Worm (Caenorhabditis elegans): ENCODE data around the gene F08G2.4.
"Not testable (repeated sequence)": the region's sequence is repeated elsewhere in the genome, so short reads cannot be mapped to it uniquely, and the experiment has no call there.

F08G2.4 gene

DNA sequence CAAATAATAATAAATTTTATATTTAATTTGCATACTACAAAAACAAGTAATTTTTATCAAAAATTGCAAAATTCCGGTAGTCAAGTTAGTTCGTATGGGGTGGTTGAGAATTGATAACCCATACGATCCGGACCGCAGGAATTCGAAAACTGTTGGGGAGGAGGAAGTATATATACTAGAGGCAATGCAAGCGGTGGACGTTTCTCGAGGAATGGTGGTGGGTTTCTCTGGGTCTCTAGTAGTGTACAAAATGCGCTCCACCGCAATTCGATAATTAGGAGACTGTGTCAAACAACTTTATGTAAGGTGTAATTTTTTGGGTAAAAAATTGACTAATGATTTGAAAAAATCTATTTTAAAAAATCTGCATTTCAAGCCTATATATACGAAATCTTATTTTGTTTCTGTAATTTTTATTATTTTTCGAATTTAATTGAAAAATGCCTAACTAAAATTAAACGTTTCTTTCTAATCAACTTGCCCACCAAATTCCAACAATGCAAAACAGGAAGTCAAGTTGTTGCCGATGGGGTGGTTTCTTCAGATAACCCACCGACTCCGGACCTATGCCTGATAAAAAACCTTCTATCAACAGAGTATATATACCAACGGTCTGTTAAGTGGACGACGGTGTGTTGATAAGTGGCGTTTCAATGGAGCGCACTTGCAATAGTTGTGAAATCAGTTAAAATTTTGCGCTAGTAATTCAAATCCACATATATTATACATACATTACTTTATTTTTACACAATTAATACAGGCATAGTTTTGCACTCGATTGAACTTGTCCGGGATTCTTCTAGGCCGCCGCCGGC lies 4.2 kb downstream of the F08G2.4 start:
- TF ChIP-seq ref-1 (GFP tag; conservative IDR thresholded peaks at IDR 0.05) (peak; percentile 74), T22C8.4 (GFP tag; IDR thresholded peaks at IDR 0.05) (peak; percentile 83), ztf-29 (GFP tag; IDR thresholded peaks at IDR 0.05) (peak; percentile 79), klf-2 (GFP tag; conservative IDR thresholded peaks at IDR 0.05) (peak; percentile 84), tab-1 (GFP tag; IDR thresholded peaks at IDR 0.05) (peak; percentile 90), cog-1 (tag; optimal IDR thresholded peaks at IDR 0.05) (peak; percentile 73), med-1 (GFP tag; optimal IDR thresholded peaks at IDR 0.05; ENCODE audit: insufficient read depth) (peak; percentile 31), flt-1 (GFP tag; IDR thresholded peaks at IDR 0.05) (peak; percentile 92), ztf-23 (GFP tag; IDR thresholded peaks at IDR 0.05) (peak; percentile 91)

DNA sequence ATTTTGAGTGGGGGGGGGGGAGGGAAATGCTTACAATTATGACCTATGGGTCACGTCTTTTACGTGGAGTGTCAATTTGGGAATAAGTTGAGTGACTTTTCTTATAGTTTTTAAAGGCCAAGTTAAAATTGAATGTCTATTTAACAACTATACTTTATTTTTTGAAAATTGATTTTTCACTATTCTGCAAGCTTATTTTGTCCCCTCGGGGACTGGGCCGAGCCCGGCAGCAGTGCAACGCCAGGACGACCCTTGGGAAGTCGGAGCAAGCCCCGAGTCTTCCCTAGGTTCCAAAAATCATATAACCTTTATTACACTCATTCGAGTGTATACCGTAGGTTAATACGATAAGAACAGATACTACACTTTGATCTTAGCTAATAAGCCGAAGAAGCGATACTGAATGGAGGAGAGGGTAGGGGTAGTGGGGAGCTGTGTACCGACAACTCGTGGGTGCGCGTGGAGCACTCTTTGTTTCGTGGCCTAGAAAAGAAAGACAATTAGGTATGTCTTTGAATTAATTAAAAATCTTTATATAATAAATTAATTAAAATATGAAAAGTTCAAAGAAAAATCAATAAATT lies 5.4 kb downstream of the F08G2.4 start, which contains the start of gene ins-37:
Gene ins-37 (minus strand): TSS at position 384 of the 584 bp plus-strand sequence.
- TF ChIP-seq ref-1 (GFP tag; conservative IDR thresholded peaks at IDR 0.05); T22C8.4 (GFP tag; IDR thresholded peaks at IDR 0.05); med-1 (GFP tag; optimal IDR thresholded peaks at IDR 0.05; ENCODE audit: insufficient read depth): not testable (repeated sequence)

DNA sequence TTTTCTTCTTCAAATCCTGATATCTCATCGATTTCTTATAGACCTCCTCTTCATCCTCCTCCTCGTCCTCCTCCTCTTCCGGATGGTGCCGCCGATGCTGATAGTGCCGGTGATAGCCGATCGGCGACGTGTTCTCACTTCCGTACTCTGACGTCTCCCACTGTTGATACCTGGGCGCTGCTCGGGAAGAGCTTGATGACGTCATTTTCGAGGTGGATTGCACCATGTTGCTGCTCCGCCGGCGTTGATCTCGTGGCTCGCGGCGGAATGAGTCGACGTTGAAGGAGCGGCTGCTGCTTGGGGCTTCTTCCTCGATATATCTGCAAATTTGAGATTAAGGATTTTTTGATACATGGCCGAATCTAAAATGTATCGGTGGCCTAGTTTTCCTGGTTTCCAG lies 8.0 kb downstream of the F08G2.4 start:
- TF ChIP-seq ref-1 (GFP tag; conservative IDR thresholded peaks at IDR 0.05), result no peak

DNA sequence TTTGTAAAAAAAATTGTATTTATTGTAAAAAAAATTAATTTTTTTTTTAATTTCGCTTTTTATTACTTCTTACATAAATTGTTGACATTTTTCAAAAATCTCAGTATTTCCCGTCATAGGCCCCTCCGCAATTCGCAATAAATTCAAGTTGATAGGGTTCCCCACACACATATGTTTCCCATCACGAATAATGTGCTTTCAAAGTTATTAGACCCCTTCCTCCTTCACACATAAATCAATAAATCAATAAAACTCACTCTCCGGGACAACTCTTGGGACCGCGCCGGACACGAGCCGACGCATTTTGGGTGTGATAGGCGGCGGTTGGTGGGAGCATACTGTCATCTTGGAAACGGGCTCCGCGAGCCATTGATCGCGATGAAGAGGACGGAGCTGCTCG lies 9.1 kb downstream of the F08G2.4 start:
- TF ChIP-seq med-1 (GFP tag; optimal IDR thresholded peaks at IDR 0.05; ENCODE audit: insufficient read depth) (no peak), flt-1 (GFP tag; IDR thresholded peaks at IDR 0.05) (no peak)

DNA sequence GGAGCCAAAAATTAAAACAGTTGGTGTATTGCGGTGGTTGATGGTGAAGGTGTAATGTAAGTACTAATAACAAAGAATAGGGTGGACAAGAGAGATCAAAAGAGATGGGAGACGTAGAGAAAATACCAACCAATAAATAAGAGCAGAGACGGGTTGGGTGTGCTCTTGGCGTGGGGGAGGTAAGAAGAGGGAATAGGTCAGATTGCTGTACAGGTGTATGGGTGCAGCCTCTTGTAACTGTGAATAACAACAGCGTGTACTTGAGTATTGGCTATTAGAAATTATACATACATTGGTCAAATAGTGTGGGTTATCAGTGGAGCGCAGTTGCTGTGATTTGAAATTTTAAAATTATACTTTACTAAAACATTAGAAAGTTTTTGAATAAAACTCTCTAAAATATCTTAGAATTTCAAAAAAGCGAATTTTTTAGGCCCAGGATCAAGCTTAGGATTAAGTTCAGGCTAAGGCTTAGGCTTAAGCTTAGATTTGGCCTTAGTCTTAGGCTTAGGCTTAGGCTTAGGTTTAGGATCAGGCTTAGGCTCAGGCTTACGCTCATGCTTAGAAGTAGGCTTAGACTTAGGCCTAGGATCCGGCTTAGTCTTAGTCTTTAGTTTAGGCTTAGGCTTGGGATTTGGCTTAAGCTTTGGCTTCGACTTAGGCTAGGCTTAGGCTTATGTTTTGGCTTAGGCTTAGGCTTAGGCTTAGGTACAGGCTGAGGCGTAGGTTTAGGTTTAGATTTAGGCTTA lies 10.9 kb downstream of the F08G2.4 start, which contains the start of gene F08G2.7:
Gene F08G2.7 (minus strand): TSS at position 51 of the 749 bp plus-strand sequence.
- no peak for TF ChIP-seq ref-1 (GFP tag; conservative IDR thresholded peaks at IDR 0.05)
- peak; percentile 29; the same call in 1 of the 2 replicates for TF ChIP-seq ztf-29 (GFP tag; IDR thresholded peaks at IDR 0.05)

DNA sequence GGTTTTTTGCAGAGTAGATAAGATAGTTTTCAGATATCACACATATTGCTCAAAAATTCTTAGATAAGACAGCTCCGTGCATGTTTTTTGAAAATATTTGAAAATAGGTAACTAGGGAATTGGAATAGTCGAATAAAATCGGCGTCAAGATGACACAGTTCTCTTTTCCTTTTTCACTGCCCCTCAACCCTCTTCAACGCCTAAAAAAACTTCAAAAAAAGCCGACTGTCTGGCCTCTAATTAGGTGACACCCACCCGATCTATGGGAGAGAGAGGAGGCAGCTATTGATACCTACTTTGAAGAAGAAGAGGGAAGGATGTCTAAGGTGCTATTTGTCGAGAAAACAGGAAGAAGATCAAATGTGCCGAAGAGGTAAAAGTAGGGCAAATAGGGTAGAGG lies 11.9 kb downstream of the F08G2.4 start:
- TF ChIP-seq cog-1 (tag; optimal IDR thresholded peaks at IDR 0.05) (no peak), ztf-23 (GFP tag; IDR thresholded peaks at IDR 0.05) (no peak), flt-1 (GFP tag; IDR thresholded peaks at IDR 0.05) (no peak), klf-2 (GFP tag; conservative IDR thresholded peaks at IDR 0.05) (no peak), ztf-29 (GFP tag; IDR thresholded peaks at IDR 0.05) (no peak), tab-1 (GFP tag; IDR thresholded peaks at IDR 0.05) (no peak), T22C8.4 (GFP tag; IDR thresholded peaks at IDR 0.05) (no peak), med-1 (GFP tag; optimal IDR thresholded peaks at IDR 0.05; ENCODE audit: insufficient read depth) (no peak), ref-1 (GFP tag; conservative IDR thresholded peaks at IDR 0.05) (no peak)

DNA sequence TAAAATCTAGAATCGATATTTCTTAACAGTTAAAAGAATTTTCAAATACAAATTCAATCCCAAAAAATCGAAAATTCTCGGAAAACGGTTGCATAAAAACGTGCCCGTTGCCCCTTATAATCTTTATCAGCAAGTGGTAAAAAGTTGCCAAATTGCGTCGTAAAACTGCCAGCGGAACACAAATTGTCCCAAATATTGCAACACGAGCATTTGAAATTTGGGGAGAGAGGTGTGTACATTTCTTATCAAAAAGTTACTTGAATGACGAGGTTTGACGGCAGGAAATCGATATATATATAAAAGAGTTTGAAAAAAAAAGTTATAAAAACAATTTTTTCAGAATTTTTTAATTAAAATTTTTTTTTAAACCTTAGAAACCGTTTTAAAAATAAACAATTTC lies 15.6 kb downstream of the F08G2.4 start:
- no peak for TF ChIP-seq cog-1 (tag; optimal IDR thresholded peaks at IDR 0.05)
- TF ChIP-seq tab-1 (GFP tag; IDR thresholded peaks at IDR 0.05), result no peak
- TF ChIP-seq ref-1 (GFP tag; conservative IDR thresholded peaks at IDR 0.05), result no peak
- TF ChIP-seq klf-2 (GFP tag; conservative IDR thresholded peaks at IDR 0.05), result no peak
- TF ChIP-seq ztf-29 (GFP tag; IDR thresholded peaks at IDR 0.05), result no peak
- no peak for TF ChIP-seq med-1 (GFP tag; optimal IDR thresholded peaks at IDR 0.05; ENCODE audit: insufficient read depth)

DNA sequence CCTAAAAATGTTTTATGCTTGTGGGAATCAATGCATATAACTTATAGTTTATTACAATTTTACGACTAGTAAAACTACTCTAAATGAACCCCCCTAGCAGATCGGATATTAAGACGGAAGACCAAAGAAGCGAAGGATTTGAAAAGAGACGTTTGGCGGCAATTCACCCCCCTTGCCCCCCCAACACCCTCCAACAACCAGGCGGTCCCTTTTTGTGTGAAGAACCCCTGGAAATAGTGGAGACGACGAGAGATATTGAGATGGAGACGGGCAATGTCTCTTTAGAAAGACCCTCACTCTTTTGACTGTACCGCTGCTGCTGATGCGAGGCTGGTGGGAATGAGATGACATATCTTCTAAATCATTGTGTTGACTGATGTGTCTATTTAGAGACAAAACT lies 17.0 kb downstream of the F08G2.4 start:
- TF ChIP-seq ref-1 (GFP tag; conservative IDR thresholded peaks at IDR 0.05) (no peak), tab-1 (GFP tag; IDR thresholded peaks at IDR 0.05) (no peak), cog-1 (tag; optimal IDR thresholded peaks at IDR 0.05) (peak; percentile 0), flt-1 (GFP tag; IDR thresholded peaks at IDR 0.05) (no peak), ztf-23 (GFP tag; IDR thresholded peaks at IDR 0.05) (0 out of 2 replicates have a peak, but pooled peaks have one; percentile 57)

DNA sequence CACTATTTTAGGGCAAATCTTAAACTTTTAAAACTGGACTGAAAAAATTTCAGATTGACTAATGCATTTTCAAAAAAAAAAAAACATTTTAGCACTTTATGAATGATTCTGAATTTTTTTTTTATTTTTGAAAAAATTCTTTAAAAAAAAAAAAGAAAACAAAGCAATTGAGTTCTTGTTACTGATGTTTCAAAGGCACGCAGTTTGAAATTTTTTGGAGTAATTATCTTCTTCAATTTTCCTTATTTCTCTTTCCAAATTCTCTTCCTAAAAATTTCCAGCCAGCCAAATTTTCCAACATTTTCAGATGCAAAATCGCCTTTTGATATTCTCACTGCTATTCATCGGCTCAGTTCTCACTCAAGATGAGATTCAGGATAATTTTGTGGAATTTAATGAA lies 21.6 kb downstream of the F08G2.4 start, which contains the start of gene F08G2.8:
Gene F08G2.8 (plus strand): TSS at position 301 of the 400 bp plus-strand sequence.
- TF ChIP-seq ztf-29 (GFP tag; IDR thresholded peaks at IDR 0.05) (no peak), med-1 (GFP tag; optimal IDR thresholded peaks at IDR 0.05; ENCODE audit: insufficient read depth) (no peak), T22C8.4 (GFP tag; IDR thresholded peaks at IDR 0.05) (no peak)

DNA sequence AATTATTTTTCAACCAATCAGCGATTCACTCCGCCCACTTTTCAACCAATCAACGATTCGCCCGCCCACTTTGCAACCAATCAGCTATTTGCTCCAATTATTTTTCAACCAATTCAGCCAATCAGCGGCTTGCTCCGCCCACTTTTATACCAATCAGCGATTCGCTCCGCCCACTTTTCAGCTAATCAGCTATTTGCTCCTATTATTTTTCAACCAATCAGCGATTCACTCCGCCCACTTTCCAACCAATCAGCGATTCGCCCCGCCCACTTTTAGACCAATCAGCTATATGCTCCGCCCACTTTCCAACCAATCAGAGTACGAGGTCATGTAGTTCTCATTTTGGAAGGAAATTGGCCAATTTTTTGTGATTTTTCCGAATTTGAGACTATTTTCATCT lies 24.9 kb downstream of the F08G2.4 start:
- TF ChIP-seq ztf-23 (GFP tag; IDR thresholded peaks at IDR 0.05) (no peak), klf-2 (GFP tag; conservative IDR thresholded peaks at IDR 0.05) (no peak), tab-1 (GFP tag; IDR thresholded peaks at IDR 0.05) (no peak), flt-1 (GFP tag; IDR thresholded peaks at IDR 0.05) (no peak), cog-1 (tag; optimal IDR thresholded peaks at IDR 0.05) (no peak), T22C8.4 (GFP tag; IDR thresholded peaks at IDR 0.05) (no peak), ztf-29 (GFP tag; IDR thresholded peaks at IDR 0.05) (no peak)
